Worm (Caenorhabditis elegans) whole organism, L2 larva: ENCODE results near the gene T06E8.2.

ENCODE experiments used
- F13H6.1 ChIP-seq: sonication (generic microtip); optimal IDR thresholded peaks from 2 replicates; lab custom pipeline; 2016; ENCODE audit warnings: missing genetic modification characterization, missing compliant biosample characterization
- fos-1 ChIP-seq: fragments of 150-350 bp; optimal IDR thresholded peaks from 2 replicates; lab custom pipeline; 2014; ENCODE audit warnings: missing biosample characterization, missing genetic modification characterization
- nhr-10 ChIP-seq: sonication (generic microtip); optimal IDR thresholded peaks from 2 replicates; lab custom pipeline; 2017; ENCODE audit warnings: missing biosample characterization, missing genetic modification characterization
- nhr-12 ChIP-seq: fragments of 150-350 bp; optimal IDR thresholded peaks from 2 replicates; lab custom pipeline; 2014; ENCODE audit warnings: missing biosample characterization, missing genetic modification characterization
- nhr-23 ChIP-seq: fragments of 150-350 bp; optimal IDR thresholded peaks from 2 replicates; lab custom pipeline; 2014; ENCODE audit warnings: missing biosample characterization, missing genetic modification reagents, missing genetic modification characterization
- nhr-6 ChIP-seq: fragments of 150-350 bp; optimal IDR thresholded peaks from 2 replicates; lab custom pipeline; 2014; ENCODE audit warnings: missing biosample characterization, missing genetic modification characterization
- nhr-77 ChIP-seq: fragments of 150-350 bp; optimal IDR thresholded peaks from 2 replicates; lab custom pipeline; 2014; ENCODE audit warnings: missing biosample characterization, missing genetic modification characterization
- zag-1 ChIP-seq: fragments of 150-350 bp; optimal IDR thresholded peaks from 2 replicates; lab custom pipeline; 2014; ENCODE audit warnings: missing biosample characterization, missing genetic modification characterization

ce11 chrV:9991610-9992009 lies 44.6 kb downstream of the T06E8.2 start, which contains the start of the genes rde-1 and trpp-6:
- no peak for TF ChIP-seq nhr-10 (tag; lab: Kevin White, UChicago)
- TF ChIP-seq fos-1 (tag; lab: Kevin White, UChicago) = no peak
- TF ChIP-seq nhr-6 (tag; lab: Kevin White, UChicago) = no peak
- TF ChIP-seq F13H6.1 (tag; lab: Kevin White, UChicago) = no peak
- TF ChIP-seq nhr-23 (tag; lab: Kevin White, UChicago) = no peak
- TF ChIP-seq nhr-77 (tag; lab: Kevin White, UChicago) = no peak
- TF ChIP-seq nhr-12 = no peak
- no peak for TF ChIP-seq zag-1
